Worm (Caenorhabditis elegans) whole organism, L2 larva: ENCODE results near the gene C05D11.5.

Experiments
- aly-2 ChIP-seq: fragments of 150-350 bp; optimal IDR thresholded peaks from 2 replicates; lab custom pipeline; 2014; ENCODE audit warnings: missing biosample characterization, missing genetic modification characterization
- fos-1 ChIP-seq: fragments of 150-350 bp; optimal IDR thresholded peaks from 2 replicates; lab custom pipeline; 2014; ENCODE audit warnings: missing biosample characterization, missing genetic modification characterization
- mdl-1 ChIP-seq, 2 experiments: fragments of 150-350 bp in 1 of 2; sonication (generic microtip) in 1 of 2; optimal IDR thresholded peaks; 2 replicates each; lab custom pipeline; 2017; ENCODE audit warnings: missing biosample characterization in 2 of 2, missing genetic modification characterization in 2 of 2
- nhr-10 ChIP-seq: sonication (generic microtip); optimal IDR thresholded peaks from 2 replicates; lab custom pipeline; 2017; ENCODE audit warnings: missing biosample characterization, missing genetic modification characterization
- nhr-11 ChIP-seq: fragments of 150-350 bp; optimal IDR thresholded peaks from 2 replicates; lab custom pipeline; 2014; ENCODE audit warnings: missing biosample characterization, missing genetic modification characterization
- nhr-23 ChIP-seq: fragments of 150-350 bp; optimal IDR thresholded peaks from 2 replicates; lab custom pipeline; 2014; ENCODE audit warnings: missing biosample characterization, missing genetic modification reagents, missing genetic modification characterization

- TF ChIP-seq nhr-23 (tag; lab: Kevin White, UChicago), result no peak
- TF ChIP-seq nhr-10 (tag; lab: Kevin White, UChicago), result no peak
- TF ChIP-seq mdl-1 (tag; optimal IDR thresholded peaks at IDR 0.05; lab: Kevin White, UChicago), result peak in 1 of 2 experiments; percentile 24
- TF ChIP-seq nhr-11 (tag; lab: Kevin White, UChicago), result no peak
- no peak for TF ChIP-seq fos-1 (tag; lab: Kevin White, UChicago)
- no peak for TF ChIP-seq aly-2 (tag; lab: Kevin White, UChicago)
Observed at ce11 chrIII:6360825-6361224, 51.0 kb downstream of the C05D11.5 start.
